Fruit fly (Drosophila melanogaster) Kc167 (cell line): ENCODE results near the gene CG42692.

ENCODE experiments used
- Sin3A ChIP-seq: fragments of >200 bp; optimal IDR thresholded peaks from 2 replicates; lab custom pipeline; 2018; ENCODE audit warnings: missing external identifiers
- psq ChIP-seq: fragments of >200 bp; optimal IDR thresholded peaks from 2 replicates; lab custom pipeline; 2017; ENCODE audit warnings: missing external identifiers
- ttk ChIP-seq: sonication (Bioruptor generic); optimal IDR thresholded peaks from 2 replicates; lab custom pipeline; 2017; ENCODE audit warnings: missing external identifiers

DNA sequence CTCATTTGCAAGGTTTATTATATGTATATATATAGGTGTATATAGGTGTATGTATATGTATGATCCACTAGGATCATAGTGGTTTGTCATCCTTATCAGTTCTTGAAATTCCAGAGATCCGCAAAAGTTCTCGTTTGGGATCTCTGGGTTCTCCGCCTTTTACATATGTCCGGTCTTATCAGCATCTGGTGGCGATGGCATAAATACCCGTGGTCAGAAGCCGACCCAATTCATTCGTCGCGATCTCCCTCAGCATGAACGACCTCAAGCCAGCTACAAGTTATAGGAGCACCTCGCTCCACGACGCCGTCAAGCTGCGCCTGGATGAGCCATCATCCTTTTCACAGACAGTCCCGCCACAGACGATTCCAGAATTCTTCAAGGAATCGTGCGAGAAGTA, 18.9 kb downstream of the CG42692 start, which contains the start of gene hll:
- no peak for TF ChIP-seq psq (lab: Kevin White, UChicago)
- TF ChIP-seq Sin3A (lab: Kevin White, UChicago): no peak
- TF ChIP-seq ttk: no peak
